Worm (Caenorhabditis elegans): Measurements from ENCODE around the gene F40A3.6.

DNA sequence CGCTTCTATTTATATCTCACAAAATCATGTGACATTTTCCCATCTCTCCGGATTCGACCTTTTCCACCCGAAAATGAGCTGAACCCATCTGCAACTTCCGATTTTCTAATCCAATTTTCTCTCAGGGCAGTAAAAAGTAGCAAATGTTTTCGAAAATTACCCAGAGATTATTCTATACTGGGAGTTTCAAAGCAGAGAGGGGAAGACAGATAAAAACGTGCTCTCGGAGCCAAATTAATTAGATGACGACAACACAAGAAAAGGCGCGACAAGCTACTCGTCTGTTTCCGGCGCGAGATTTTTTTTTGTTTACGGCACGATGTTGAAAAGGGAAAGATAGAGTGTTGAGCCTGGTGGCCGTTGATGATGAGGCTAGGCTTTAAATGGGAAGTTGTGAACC is 9.2 kb downstream of the F40A3.6 start:
- TF ChIP-seq W03F9.2 (tag; optimal IDR thresholded peaks at IDR 0.05) (no peak), dao-5 (tag; optimal IDR thresholded peaks at IDR 0.05) (no peak), him-1 (tag; optimal IDR thresholded peaks at IDR 0.05) (no peak)
